Worm (Caenorhabditis elegans): Measurements from ENCODE around the gene zip-11.

- TF ChIP-seq mep-1 (tag; optimal IDR thresholded peaks at IDR 0.05) (no peak), aly-2 (tag; optimal IDR thresholded peaks at IDR 0.05) (no peak), egl-13 (tag; optimal IDR thresholded peaks at IDR 0.05) (no peak), lin-15B (tag; optimal IDR thresholded peaks at IDR 0.05) (no peak), ztf-4 (tag; optimal IDR thresholded peaks at IDR 0.05) (no peak)
Measured at ce11 chrIV:3273295-3273694, 37.8 kb upstream of the zip-11 start, which contains the start of gene T26C12.3.

Data from whole organism, L1 larva.